Worm (Caenorhabditis elegans) whole organism, late embryonic: ENCODE results near the gene madf-5.

Experiments used
- ama-1 ChIP-seq: fragments of 150-350 bp; optimal IDR thresholded peaks from 2 replicates; lab custom pipeline; 2014
- unc-3 ChIP-seq, 2 experiments: fragments of 200-800 bp in 1 of 2; sonication (Bioruptor generic) in 1 of 2; sonication (generic microtip) in 1 of 2; conservative IDR thresholded peaks in 1 of 2; optimal IDR thresholded peaks in 1 of 2; 2 replicates each; pipeline versions ENCODE4 v1.3.6 to Lab custom; 2016 to 2022; ENCODE audit warnings: missing compliant biosample characterization in 2 of 2, missing genetic modification characterization in 2 of 2, missing genetic modification reagents in 1 of 2
- ztf-16 ChIP-seq: sonication (generic microtip); optimal IDR thresholded peaks from 2 replicates; lab custom pipeline; 2017; ENCODE audit warnings: missing genetic modification characterization, missing compliant biosample characterization

DNA sequence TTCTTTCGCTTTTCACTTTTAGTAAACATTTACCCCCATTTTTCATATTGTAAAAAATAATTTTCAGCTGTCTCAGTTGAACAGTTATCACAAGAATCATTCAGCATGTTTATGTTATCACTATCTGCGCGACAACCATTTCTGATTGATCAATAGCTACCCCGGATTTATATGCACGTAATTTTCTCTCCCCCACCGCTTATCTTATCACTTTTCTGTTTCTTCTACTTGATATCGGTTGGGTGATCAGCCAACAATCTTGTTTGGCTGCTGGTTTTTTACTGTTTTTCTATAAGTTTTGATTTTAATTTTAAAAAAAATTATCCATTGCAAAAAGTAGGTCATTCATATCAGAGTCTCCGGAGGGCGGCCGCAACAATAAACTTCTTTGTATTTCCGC, 24.4 kb downstream of the madf-5 start:
- TF ChIP-seq ztf-16: no peak
- TF ChIP-seq unc-3 (GFP tag; conservative IDR thresholded peaks at IDR 0.05; lab: Robert Waterston, UW): no peak
- no peak for TF ChIP-seq unc-3 (tag; optimal IDR thresholded peaks at IDR 0.05; lab: Kevin White, UChicago)
- TF ChIP-seq ama-1 (lab: Kevin White, UChicago): no peak
